Fruit fly (Drosophila melanogaster): ENCODE data around the gene Cox10.

dm6 chr2L:10321612-10322011 lies 9.7 kb upstream of the Cox10 start:
- TF ChIP-seq Ets21C (GFP tag; optimal IDR thresholded peaks at IDR 0.05), result no peak
- no peak for TF ChIP-seq lz (GFP tag; optimal IDR thresholded peaks at IDR 0.05)
- TF ChIP-seq CG10631 (GFP tag; optimal IDR thresholded peaks at IDR 0.05), result no peak
- no peak for TF ChIP-seq Sox15 (GFP tag; optimal IDR thresholded peaks at IDR 0.05)
- TF ChIP-seq CG8119 (GFP tag; IDR thresholded peaks at IDR 0.05), result no peak; the same call in 2 of the 3 replicates
- TF ChIP-seq OdsH (GFP tag; optimal IDR thresholded peaks at IDR 0.05), result no peak
- no peak for TF ChIP-seq pdm3 (GFP tag; optimal IDR thresholded peaks at IDR 0.05)
- TF ChIP-seq dac (GFP tag; optimal IDR thresholded peaks at IDR 0.05), result no peak
- no peak for TF ChIP-seq CG9139 (GFP tag; optimal IDR thresholded peaks at IDR 0.05)
- TF ChIP-seq Hr39 (GFP tag; optimal IDR thresholded peaks at IDR 0.05), result no peak
- no peak for TF ChIP-seq CG11762 (GFP tag; optimal IDR thresholded peaks at IDR 0.05; ENCODE audit: insufficient read depth)
- TF ChIP-seq CG4318 (GFP tag; optimal IDR thresholded peaks at IDR 0.05), result no peak
- no peak for TF ChIP-seq svp (GFP tag)

Data from whole organism, prepupa.